Fruit fly (Drosophila melanogaster) whole organism, embryonic: ENCODE data around the gene drn.

Source experiments
- Bdp1 ChIP-seq: fragments of 200-800 bp; sonication (Bioruptor generic); optimal IDR thresholded peaks from 3 replicates; lab custom pipeline; 2016; ENCODE audit warnings: missing biosample characterization, missing genetic modification characterization
- CG11560 ChIP-seq: fragments of 200-800 bp; sonication (Bioruptor generic); IDR thresholded peaks from 3 replicates; pipeline ENCODE4 v1.3.6; 2022; ENCODE audit warnings: missing biosample characterization, missing genetic modification characterization
- CG12104 ChIP-seq: fragments of 200-800 bp; sonication (Bioruptor generic); optimal IDR thresholded peaks from 3 replicates; lab custom pipeline; 2016; ENCODE audit warnings: missing biosample characterization, missing genetic modification characterization
- CG12219 ChIP-seq: fragments of 200-800 bp; sonication (Bioruptor generic); optimal IDR thresholded peaks from 3 replicates; lab custom pipeline; 2018; ENCODE audit warnings: missing biosample characterization, mild to moderate bottlenecking, missing genetic modification characterization
- CG14710 ChIP-seq: fragments of 200-800 bp; sonication (Bioruptor generic); optimal IDR thresholded peaks from 3 replicates; lab custom pipeline; 2019; ENCODE audit warnings: missing biosample characterization, mild to moderate bottlenecking, missing genetic modification characterization, moderate library complexity
- CG14965 ChIP-seq: fragments of 200-800 bp; sonication (Bioruptor generic); optimal IDR thresholded peaks from 2 replicates; lab custom pipeline; 2016; ENCODE audit warnings: missing biosample characterization, missing genetic modification characterization, borderline replicate concordance
- CG16815 ChIP-seq: fragments of 200-800 bp; sonication (Bioruptor generic); optimal IDR thresholded peaks from 3 replicates; lab custom pipeline; 2017; ENCODE audit warnings: missing biosample characterization, mild to moderate bottlenecking, missing genetic modification characterization
- CG17568 ChIP-seq: fragments of 200-800 bp; sonication (Bioruptor generic); optimal IDR thresholded peaks from 2 replicates; lab custom pipeline; 2018; ENCODE audit warnings: missing biosample characterization, mild to moderate bottlenecking, missing genetic modification characterization, moderate library complexity
- CG17829 ChIP-seq: fragments of 200-800 bp; optimal IDR thresholded peaks from 2 replicates; lab custom pipeline; 2019; ENCODE audit warnings: missing biosample characterization, mild to moderate bottlenecking, missing genetic modification characterization, moderate library complexity
- CG18262 ChIP-seq: fragments of 200-800 bp; optimal IDR thresholded peaks from 3 replicates; lab custom pipeline; 2019; ENCODE audit warnings: missing biosample characterization, mild to moderate bottlenecking, missing genetic modification characterization, moderate library complexity
- CG2116 ChIP-seq: fragments of 200-800 bp; sonication (Bioruptor generic); optimal IDR thresholded peaks from 3 replicates; lab custom pipeline; 2018; ENCODE audit warnings: missing biosample characterization, mild to moderate bottlenecking, missing genetic modification characterization
- CG30403 ChIP-seq: fragments of 200-800 bp; sonication (Bioruptor generic); optimal IDR thresholded peaks from 3 replicates; lab custom pipeline; 2016; ENCODE audit warnings: missing biosample characterization, missing genetic modification characterization
- CG3281 ChIP-seq: fragments of 200-800 bp; sonication (Bioruptor generic); optimal IDR thresholded peaks from 3 replicates; lab custom pipeline; 2017; ENCODE audit warnings: missing biosample characterization, mild to moderate bottlenecking, missing genetic modification characterization
- CG4617 ChIP-seq: fragments of 200-800 bp; sonication (Bioruptor generic); optimal IDR thresholded peaks from 3 replicates; lab custom pipeline; 2016; ENCODE audit warnings: missing biosample characterization, missing genetic modification characterization, borderline replicate concordance
- CG6765 ChIP-seq: fragments of 200-800 bp; sonication (Bioruptor generic); optimal IDR thresholded peaks from 3 replicates; lab custom pipeline; 2017; ENCODE audit warnings: missing biosample characterization, mild to moderate bottlenecking, missing genetic modification characterization
- CG9797 ChIP-seq: fragments of 200-800 bp; sonication (Bioruptor generic); optimal IDR thresholded peaks from 3 replicates; lab custom pipeline; 2018; ENCODE audit warnings: missing biosample characterization, mild to moderate bottlenecking, missing genetic modification characterization
- CrebB ChIP-seq: fragments of 200-800 bp; sonication (Bioruptor generic); optimal IDR thresholded peaks from 3 replicates; lab custom pipeline; 2018; ENCODE audit warnings: missing biosample characterization, mild to moderate bottlenecking, missing genetic modification characterization
- Dek ChIP-seq: fragments of 200-800 bp; sonication (Bioruptor generic); optimal IDR thresholded peaks from 3 replicates; lab custom pipeline; 2019; ENCODE audit warnings: missing biosample characterization, mild to moderate bottlenecking, missing genetic modification characterization, moderate library complexity
- Dref ChIP-seq: fragments of 200-800 bp; sonication (Bioruptor generic); IDR thresholded peaks from 2 replicates; pipeline ENCODE4 v1.3.6; 2022; ENCODE audit warnings: missing biosample characterization, missing genetic modification characterization
- Drgx ChIP-seq: fragments of 200-800 bp; sonication (Bioruptor generic); IDR thresholded peaks from 2 replicates; pipeline ENCODE4 v1.3.6; 2022; ENCODE audit warnings: missing biosample characterization, missing genetic modification characterization
- E2f2 ChIP-seq: fragments of 200-800 bp; sonication (Bioruptor generic); IDR thresholded peaks from 2 replicates; pipeline ENCODE4 v1.3.6; 2022; ENCODE audit warnings: missing biosample characterization, missing genetic modification characterization
- Gsc ChIP-seq: fragments of 200-800 bp; sonication (Bioruptor generic); IDR thresholded peaks from 2 replicates; pipeline ENCODE4 v1.3.6; 2022; ENCODE audit warnings: missing biosample characterization, missing genetic modification characterization
- HLH3B ChIP-seq: fragments of 200-800 bp; sonication (Bioruptor generic); IDR thresholded peaks from 2 replicates; pipeline ENCODE4 v1.3.6; 2022; ENCODE audit warnings: missing biosample characterization, missing genetic modification characterization
- HLH4C ChIP-seq: fragments of 200-800 bp; sonication (Bioruptor generic); IDR thresholded peaks from 3 replicates; pipeline ENCODE4 v1.3.6; 2022; ENCODE audit warnings: missing biosample characterization, missing genetic modification characterization; ENCODE audit not compliant: partially characterized antibody
- Hsf ChIP-seq: fragments of 200-800 bp; sonication (Bioruptor generic); optimal IDR thresholded peaks from 3 replicates; lab custom pipeline; 2016; ENCODE audit warnings: missing biosample characterization, missing genetic modification characterization
- Kr ChIP-seq: fragments of 200-800 bp; sonication (Bioruptor generic); optimal IDR thresholded peaks from 2 replicates; lab custom pipeline; 2017; ENCODE audit warnings: missing biosample characterization, mild to moderate bottlenecking, missing genetic modification characterization
- Neu2 ChIP-seq: fragments of 200-800 bp; sonication (Bioruptor generic); optimal IDR thresholded peaks from 3 replicates; lab custom pipeline; 2016; ENCODE audit warnings: missing biosample characterization, missing genetic modification characterization, borderline replicate concordance
- amos ChIP-seq: fragments of 200-800 bp; sonication (Bioruptor generic); IDR thresholded peaks from 2 replicates; pipeline ENCODE4 v1.3.6; 2022; ENCODE audit warnings: missing biosample characterization, missing genetic modification characterization; ENCODE audit not compliant: partially characterized antibody
- cwo ChIP-seq: fragments of 200-800 bp; sonication (Bioruptor generic); optimal IDR thresholded peaks from 3 replicates; lab custom pipeline; 2017; ENCODE audit warnings: missing biosample characterization, missing genetic modification characterization, mild to moderate bottlenecking, moderate library complexity, missing genetic modification reagents
- danr ChIP-seq: fragments of 200-800 bp; sonication (Bioruptor generic); IDR thresholded peaks from 2 replicates; pipeline ENCODE4 v1.3.6; 2022; ENCODE audit warnings: missing biosample characterization, missing genetic modification characterization
- dmrt11E ChIP-seq: fragments of 200-800 bp; sonication (Bioruptor generic); optimal IDR thresholded peaks from 3 replicates; lab custom pipeline; 2018; ENCODE audit warnings: missing biosample characterization, mild to moderate bottlenecking, missing genetic modification characterization, moderate library complexity
- dmrt99B ChIP-seq: fragments of 200-800 bp; sonication (Bioruptor generic); optimal IDR thresholded peaks from 2 replicates; lab custom pipeline; 2018; ENCODE audit warnings: missing biosample characterization, mild to moderate bottlenecking, missing genetic modification characterization, moderate library complexity
- emc ChIP-seq: fragments of 200-800 bp; sonication (Bioruptor generic); optimal IDR thresholded peaks from 2 replicates; lab custom pipeline; 2016; ENCODE audit warnings: missing biosample characterization, missing genetic modification characterization
- ewg ChIP-seq: fragments of 200-800 bp; sonication (Bioruptor generic); optimal IDR thresholded peaks from 3 replicates; lab custom pipeline; 2017; ENCODE audit warnings: mild to moderate bottlenecking, missing biosample characterization, missing genetic modification reagents, missing genetic modification characterization
- eyg ChIP-seq: fragments of 200-800 bp; sonication (Bioruptor generic); optimal IDR thresholded peaks from 3 replicates; lab custom pipeline; 2016; ENCODE audit warnings: missing biosample characterization, missing genetic modification characterization
- ftz-f1 ChIP-seq: fragments of 200-800 bp; sonication (Bioruptor generic); optimal IDR thresholded peaks from 2 replicates; lab custom pipeline; 2016; ENCODE audit warnings: missing biosample characterization, missing genetic modification characterization
- fu2 ChIP-seq: fragments of 200-800 bp; sonication (Bioruptor generic); optimal IDR thresholded peaks from 2 replicates; lab custom pipeline; 2016; ENCODE audit warnings: missing biosample characterization, missing genetic modification characterization
- grn ChIP-seq: fragments of 200-800 bp; sonication (Bioruptor generic); optimal IDR thresholded peaks from 3 replicates; lab custom pipeline; 2017; ENCODE audit warnings: missing biosample characterization, missing genetic modification characterization
- hth ChIP-seq: fragments of >200 bp; optimal IDR thresholded peaks from 2 replicates; lab custom pipeline; 2017; ENCODE audit warnings: inconsistent platforms
- p53 ChIP-seq: fragments of 200-800 bp; sonication (Bioruptor generic); optimal IDR thresholded peaks from 2 replicates; lab custom pipeline; 2016; ENCODE audit warnings: missing biosample characterization, missing genetic modification characterization
- pan ChIP-seq, 4 experiments: fragments of >200 bp in 3 of 4; fragments of 200-800 bp in 1 of 4; sonication (Bioruptor generic) in 1 of 4; optimal IDR thresholded peaks in 3 of 4; IDR thresholded peaks in 1 of 4; 2 replicates each; pipeline versions ENCODE4 v1.3.6 to Lab custom; 2017 to 2022; ENCODE audit warnings: missing biosample characterization in 2 of 4, missing genetic modification characterization in 2 of 4, mixed read lengths in 1 of 4
- sc ChIP-seq, 3 experiments: fragments of >200 bp in 2 of 3; fragments of 200-800 bp in 1 of 3; sonication (Bioruptor generic) in 1 of 3; optimal IDR thresholded peaks; 2 replicates in 2 of 3; 3 replicates in 1 of 3; lab custom pipeline; 2017; ENCODE audit warnings: mild to moderate bottlenecking in 1 of 3, missing biosample characterization in 1 of 3, missing genetic modification characterization in 1 of 3, missing genetic modification reagents in 1 of 3
- sd ChIP-seq: fragments of 200-800 bp; sonication (Bioruptor generic); optimal IDR thresholded peaks from 3 replicates; lab custom pipeline; 2018; ENCODE audit warnings: missing biosample characterization, mild to moderate bottlenecking, missing genetic modification characterization, moderate library complexity
- sna ChIP-seq: fragments of 200-800 bp; sonication (Bioruptor generic); IDR thresholded peaks from 2 replicates; pipeline ENCODE4 v1.3.6; 2022; ENCODE audit warnings: missing biosample characterization, missing genetic modification characterization; ENCODE audit not compliant: partially characterized antibody
- toy ChIP-seq: fragments of 200-800 bp; sonication (Bioruptor generic); IDR thresholded peaks from 2 replicates; pipeline ENCODE4 v1.3.6; 2022; ENCODE audit warnings: missing biosample characterization, missing genetic modification characterization
- vnd ChIP-seq: fragments of 200-800 bp; sonication (Bioruptor generic); IDR thresholded peaks from 3 replicates; pipeline ENCODE4 v1.3.6; 2022; ENCODE audit warnings: missing biosample characterization, missing genetic modification characterization; ENCODE audit not compliant: partially characterized antibody
- z ChIP-seq: fragments of 200-800 bp; sonication (Bioruptor generic); IDR thresholded peaks from 3 replicates; pipeline ENCODE4 v1.3.6; 2022; ENCODE audit warnings: missing biosample characterization, missing genetic modification characterization
- zen ChIP-seq: fragments of 200-800 bp; sonication (Bioruptor generic); optimal IDR thresholded peaks from 3 replicates; lab custom pipeline; 2018; ENCODE audit warnings: missing biosample characterization, mild to moderate bottlenecking, missing genetic modification characterization, moderate library complexity
- zen2 ChIP-seq: fragments of 200-800 bp; sonication (Bioruptor generic); IDR thresholded peaks from 3 replicates; pipeline ENCODE4 v1.3.6; 2022; ENCODE audit warnings: missing biosample characterization, missing genetic modification characterization; ENCODE audit not compliant: partially characterized antibody

Gene drn

DNA sequence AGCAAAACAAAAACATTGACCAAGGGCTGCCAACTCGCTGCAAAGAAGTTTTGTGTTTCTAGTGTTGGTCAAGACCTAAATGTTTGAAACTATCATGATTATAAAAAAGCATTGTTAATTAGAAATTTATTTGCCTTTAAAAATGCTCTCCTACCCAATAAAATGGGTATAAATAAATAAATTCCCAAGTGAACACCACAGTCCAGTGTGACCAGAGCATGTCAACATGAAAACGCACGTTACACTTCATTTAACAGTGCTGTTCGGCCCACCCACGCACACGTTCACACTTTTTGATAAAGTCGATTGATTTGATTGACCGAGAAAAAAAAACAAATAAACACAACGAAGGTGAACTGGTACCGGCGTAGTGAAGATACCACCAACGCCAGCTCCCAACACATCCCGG, 64.1 kb downstream of the drn start, which contains the start of the genes CG9356, BBIP1 and CG8135 (continued):
- TF ChIP-seq sc (optimal IDR thresholded peaks at IDR 0.05; lab: Kevin White, UChicago) (no peak), sc (GFP tag; optimal IDR thresholded peaks at IDR 0.05; lab: Kevin White, UChicago) (no peak), danr (GFP tag; lab: Robert Waterston, UW) (no peak), zen2 (GFP tag; lab: Robert Waterston, UW) (no peak), CG14965 (GFP tag; lab: Kevin White, UChicago) (no peak), CG3281 (GFP tag; lab: Kevin White, UChicago) (peak; percentile 63), z (no peak), CG12104 (peak; percentile 7), Hsf (peak; percentile 88), amos (GFP tag; lab: Robert Waterston, UW) (no peak), CG11560 (no peak), fu2 (GFP tag; lab: Kevin White, UChicago) (peak; percentile 71), sna (no peak), Drgx (GFP tag; lab: Robert Waterston, UW) (no peak), CG16815 (peak; percentile 21), Kr (no peak), dmrt99B (tag; lab: Kevin White, UChicago) (no peak), vnd (GFP tag; lab: Robert Waterston, UW) (no peak), Neu2 (GFP tag; lab: Kevin White, UChicago) (peak; percentile 26), CG6765 (GFP tag; lab: Kevin White, UChicago) (peak; percentile 44), sd (no peak), toy (GFP tag; lab: Robert Waterston, UW) (no peak), pan (optimal IDR thresholded peaks at IDR 0.05; lab: Kevin White, UChicago) (no peak), pan (GFP tag; optimal IDR thresholded peaks at IDR 0.05 in 1 of 2, IDR thresholded peaks at IDR 0.05 in 1 of 2) (peak in 1 of 2 experiments; percentile 80), CG17829 (tag; lab: Kevin White, UChicago) (peak; percentile 78), eyg (GFP tag; lab: Kevin White, UChicago) (peak; percentile 64), CG4617 (GFP tag; lab: Kevin White, UChicago) (peak; percentile 98), CG14710 (tag; lab: Kevin White, UChicago) (peak; percentile 90), Gsc (no peak), CG30403 (GFP tag; lab: Kevin White, UChicago) (peak; percentile 84), CG12219 (GFP tag; lab: Kevin White, UChicago) (no peak), HLH3B (GFP tag; lab: Robert Waterston, UW) (peak; percentile 59; the same call in 1 of the 2 replicates), p53 (GFP tag; lab: Kevin White, UChicago) (peak; percentile 60), Bdp1 (GFP tag; lab: Kevin White, UChicago) (peak; percentile 74), grn (peak; percentile 82), CrebB (tag; lab: Kevin White, UChicago) (peak; percentile 49), E2f2 (peak; percentile 73), ftz-f1 (peak; percentile 51), CG2116 (GFP tag; lab: Kevin White, UChicago) (peak; percentile 73), hth (lab: Kevin White, UChicago) (no peak), Dek (tag; lab: Kevin White, UChicago) (peak; percentile 45), dmrt11E (tag; lab: Kevin White, UChicago) (peak; percentile 60), ewg (GFP tag; lab: Kevin White, UChicago) (peak; percentile 28), emc (GFP tag; lab: Kevin White, UChicago) (peak; percentile 56), CG9797 (peak; percentile 96), CG18262 (peak; percentile 63), CG17568 (GFP tag; lab: Kevin White, UChicago) (no peak), HLH4C (no peak), zen (tag; lab: Kevin White, UChicago) (peak; percentile 79), Dref (peak; percentile 43), cwo (GFP tag; lab: Kevin White, UChicago) (peak; percentile 26)
